Worm (Caenorhabditis elegans): ENCODE results near the gene glr-6.

The glr-6 gene

ce11 chrX:6795843-6796521 lies 44.5 kb downstream of the glr-6 start:
- TF ChIP-seq zip-8 (tag; optimal IDR thresholded peaks at IDR 0.05) = no peak
- TF ChIP-seq nhr-12 (tag; optimal IDR thresholded peaks at IDR 0.05) = no peak
- TF ChIP-seq unc-39 (tag; optimal IDR thresholded peaks at IDR 0.05) = no peak
- TF ChIP-seq unc-62 (GFP tag; optimal IDR thresholded peaks at IDR 0.05) = no peak
- no peak for TF ChIP-seq blmp-1 (tag; optimal IDR thresholded peaks at IDR 0.05)
- no peak for TF ChIP-seq lin-13 (tag; optimal IDR thresholded peaks at IDR 0.05)
- no peak for TF ChIP-seq drap-1 (GFP tag; optimal IDR thresholded peaks at IDR 0.05)
- TF ChIP-seq cnd-1 (tag; optimal IDR thresholded peaks at IDR 0.05) = no peak
- TF ChIP-seq hlh-1 (tag; optimal IDR thresholded peaks at IDR 0.05) = no peak
- no peak for TF ChIP-seq lsy-2 (tag; optimal IDR thresholded peaks at IDR 0.05)
- no peak for TF ChIP-seq tbx-8 (GFP tag; optimal IDR thresholded peaks at IDR 0.05)
- no peak for TF ChIP-seq ceh-39 (tag; optimal IDR thresholded peaks at IDR 0.05)
- TF ChIP-seq elt-1 (tag; optimal IDR thresholded peaks at IDR 0.05; ENCODE audit: borderline replicate concordance, insufficient read depth) = no peak
- no peak for TF ChIP-seq mab-5 (tag; optimal IDR thresholded peaks at IDR 0.05)
- TF ChIP-seq ham-2 (GFP tag; optimal IDR thresholded peaks at IDR 0.05) = no peak

ce11 chrX:6792281-6793003 lies 48.1 kb downstream of the glr-6 start:
- TF ChIP-seq hlh-1 (tag; optimal IDR thresholded peaks at IDR 0.05) = no peak
- TF ChIP-seq sem-2 (GFP tag; optimal IDR thresholded peaks at IDR 0.05) = no peak
- TF ChIP-seq ceh-83 (GFP tag; optimal IDR thresholded peaks at IDR 0.05) = no peak
- no peak for TF ChIP-seq unc-62 (GFP tag; optimal IDR thresholded peaks at IDR 0.05)
- no peak for TF ChIP-seq nhr-28 (tag; optimal IDR thresholded peaks at IDR 0.05)
- TF ChIP-seq nhr-76 (tag; optimal IDR thresholded peaks at IDR 0.05) = no peak
- TF ChIP-seq mep-1 (tag; optimal IDR thresholded peaks at IDR 0.05) = no peak

ce11 chrX:6790986-6791385 lies 49.5 kb downstream of the glr-6 start, which contains the start of gene asp-3:
Gene asp-3, plus strand, starts transcription at chrX:6791064.
- TF ChIP-seq nhr-12 (tag; optimal IDR thresholded peaks at IDR 0.05) = no peak
- no peak for TF ChIP-seq sptf-1 (tag; optimal IDR thresholded peaks at IDR 0.05)
- TF ChIP-seq mab-5 (tag; optimal IDR thresholded peaks at IDR 0.05) = no peak
- no peak for TF ChIP-seq lsy-2 (tag; optimal IDR thresholded peaks at IDR 0.05)
- no peak for TF ChIP-seq drap-1 (GFP tag; optimal IDR thresholded peaks at IDR 0.05)
- TF ChIP-seq ztf-11 (tag; optimal IDR thresholded peaks at IDR 0.05) = no peak
- no peak for TF ChIP-seq elt-3 (tag; optimal IDR thresholded peaks at IDR 0.05)
- no peak for TF ChIP-seq bed-3 (GFP tag; optimal IDR thresholded peaks at IDR 0.05)
- TF ChIP-seq nhr-2 (tag; optimal IDR thresholded peaks at IDR 0.05) = no peak
- TF ChIP-seq unc-120 (tag; optimal IDR thresholded peaks at IDR 0.05; ENCODE audit: poor library complexity, severe bottlenecking) = no peak
- TF ChIP-seq unc-62 (GFP tag; optimal IDR thresholded peaks at IDR 0.05) = no peak
- TF ChIP-seq snpc-4 (tag; optimal IDR thresholded peaks at IDR 0.05) = no peak
- TF ChIP-seq elt-1 (tag; optimal IDR thresholded peaks at IDR 0.05; ENCODE audit: borderline replicate concordance, insufficient read depth) = no peak
- TF ChIP-seq M03D4.4 (tag; optimal IDR thresholded peaks at IDR 0.05) = no peak
- no peak for TF ChIP-seq zip-8 (tag; optimal IDR thresholded peaks at IDR 0.05)
- TF ChIP-seq nhr-76 (tag; optimal IDR thresholded peaks at IDR 0.05) = no peak
- TF ChIP-seq tbx-8 (GFP tag; optimal IDR thresholded peaks at IDR 0.05) = no peak
- no peak for TF ChIP-seq ham-2 (GFP tag; optimal IDR thresholded peaks at IDR 0.05)

ce11 chrX:6790457-6790856 lies 50.1 kb downstream of the glr-6 start:
- no peak for TF ChIP-seq sem-2 (GFP tag; optimal IDR thresholded peaks at IDR 0.05)
- no peak for TF ChIP-seq nhr-237 (tag; optimal IDR thresholded peaks at IDR 0.05)
- TF ChIP-seq ces-1 (GFP tag; optimal IDR thresholded peaks at IDR 0.05) = no peak

- TF ChIP-seq tbx-8 (GFP tag; optimal IDR thresholded peaks at IDR 0.05) = no peak
- no peak for TF ChIP-seq zip-8 (tag; optimal IDR thresholded peaks at IDR 0.05)
- no peak for TF ChIP-seq nhr-237 (tag; optimal IDR thresholded peaks at IDR 0.05)
- TF ChIP-seq unc-120 (tag; optimal IDR thresholded peaks at IDR 0.05; ENCODE audit: poor library complexity, severe bottlenecking) = no peak
- no peak for TF ChIP-seq mep-1 (tag; optimal IDR thresholded peaks at IDR 0.05)
- TF ChIP-seq bed-3 (GFP tag; optimal IDR thresholded peaks at IDR 0.05) = no peak
- TF ChIP-seq elt-3 (tag; optimal IDR thresholded peaks at IDR 0.05) = no peak
- no peak for TF ChIP-seq snpc-4 (tag; optimal IDR thresholded peaks at IDR 0.05)
- TF ChIP-seq lin-32 (GFP tag; optimal IDR thresholded peaks at IDR 0.05) = no peak
- no peak for TF ChIP-seq ceh-83 (GFP tag; optimal IDR thresholded peaks at IDR 0.05)
- TF ChIP-seq mls-2 (tag; optimal IDR thresholded peaks at IDR 0.05) = no peak
- TF ChIP-seq ham-2 (GFP tag; optimal IDR thresholded peaks at IDR 0.05) = no peak
Measured at ce11 chrX:6788965-6789573, 51.5 kb downstream of the glr-6 start, which contains the start of gene sgca-1. Gene sgca-1, minus strand, starts transcription at chrX:6789548.
